Fruit fly (Drosophila melanogaster) whole organism, embryonic: ENCODE measurements around the gene sws.
A peak's percentile ranks its signal among the peaks of the same experiment; 100 is the strongest.

ENCODE experiments used
- Adf1 ChIP-seq: fragments of 200-800 bp; sonication (Bioruptor generic); IDR thresholded peaks from 2 replicates; pipeline ENCODE4 v1.3.6; 2022; ENCODE audit warnings: missing biosample characterization, missing genetic modification characterization
- BEAF-32 ChIP-seq: fragments of 200-800 bp; sonication (Bioruptor generic); optimal IDR thresholded peaks from 3 replicates; lab custom pipeline; 2017; ENCODE audit warnings: missing biosample characterization, missing genetic modification characterization, mild to moderate bottlenecking, moderate library complexity, missing genetic modification reagents
- BtbVII ChIP-seq: fragments of 200-800 bp; sonication (Bioruptor generic); optimal IDR thresholded peaks from 3 replicates; lab custom pipeline; 2017; ENCODE audit warnings: missing biosample characterization, mild to moderate bottlenecking, missing genetic modification characterization
- CG10267 ChIP-seq: fragments of 200-800 bp; sonication (Bioruptor generic); optimal IDR thresholded peaks from 2 replicates; lab custom pipeline; 2018; ENCODE audit warnings: missing biosample characterization, mild to moderate bottlenecking, missing genetic modification characterization, moderate library complexity
- CG10431 ChIP-seq: fragments of 200-800 bp; sonication (Bioruptor generic); optimal IDR thresholded peaks from 3 replicates; lab custom pipeline; 2018; ENCODE audit warnings: missing biosample characterization, mild to moderate bottlenecking, missing genetic modification characterization
- CG11093 ChIP-seq: fragments of 200-800 bp; sonication (Bioruptor generic); IDR thresholded peaks from 3 replicates; pipeline ENCODE4 v1.3.6; 2022; ENCODE audit warnings: missing biosample characterization, missing genetic modification characterization
- CG13424 ChIP-seq: fragments of 200-800 bp; sonication (Bioruptor generic); optimal IDR thresholded peaks from 2 replicates; lab custom pipeline; 2019; ENCODE audit warnings: missing biosample characterization, mild to moderate bottlenecking, missing genetic modification characterization, moderate library complexity
- CG14014 ChIP-seq: fragments of 200-800 bp; sonication (Bioruptor generic); IDR thresholded peaks from 2 replicates; pipeline ENCODE4 v1.3.6; 2022; ENCODE audit warnings: missing biosample characterization, missing genetic modification characterization
- CG14710 ChIP-seq: fragments of 200-800 bp; sonication (Bioruptor generic); optimal IDR thresholded peaks from 3 replicates; lab custom pipeline; 2019; ENCODE audit warnings: missing biosample characterization, mild to moderate bottlenecking, missing genetic modification characterization, moderate library complexity
- CG15269 ChIP-seq: fragments of 200-800 bp; sonication (Bioruptor generic); optimal IDR thresholded peaks from 2 replicates; lab custom pipeline; 2018; ENCODE audit warnings: missing biosample characterization, mild to moderate bottlenecking, missing genetic modification characterization, moderate library complexity
- CG15479 ChIP-seq: fragments of 200-800 bp; sonication (Bioruptor generic); optimal IDR thresholded peaks from 3 replicates; lab custom pipeline; 2019; ENCODE audit warnings: missing biosample characterization, mild to moderate bottlenecking, missing genetic modification characterization, moderate library complexity
- CG15514 ChIP-seq: fragments of 200-800 bp; sonication (Bioruptor generic); optimal IDR thresholded peaks from 3 replicates; lab custom pipeline; 2017; ENCODE audit warnings: missing biosample characterization, missing genetic modification characterization, mild to moderate bottlenecking, moderate library complexity, missing genetic modification reagents
- CG1647 ChIP-seq: fragments of 200-800 bp; sonication (Bioruptor generic); optimal IDR thresholded peaks from 3 replicates; lab custom pipeline; 2016; ENCODE audit warnings: missing biosample characterization, missing genetic modification characterization
- CG16779 ChIP-seq: fragments of 200-800 bp; sonication (Bioruptor generic); IDR thresholded peaks from 2 replicates; pipeline ENCODE4 v1.3.6; 2022; ENCODE audit warnings: missing biosample characterization, missing genetic modification characterization
- CG18262 ChIP-seq: fragments of 200-800 bp; optimal IDR thresholded peaks from 3 replicates; lab custom pipeline; 2019; ENCODE audit warnings: missing biosample characterization, mild to moderate bottlenecking, missing genetic modification characterization, moderate library complexity
- CG18599 ChIP-seq: fragments of 200-800 bp; sonication (Bioruptor generic); optimal IDR thresholded peaks from 3 replicates; lab custom pipeline; 2017; ENCODE audit warnings: missing biosample characterization, missing genetic modification characterization, mild to moderate bottlenecking, moderate library complexity, missing genetic modification reagents
- CG2120 ChIP-seq: fragments of 200-800 bp; sonication (Bioruptor generic); optimal IDR thresholded peaks from 3 replicates; lab custom pipeline; 2016; ENCODE audit warnings: missing biosample characterization, missing genetic modification characterization
- CG2712 ChIP-seq: fragments of 200-800 bp; optimal IDR thresholded peaks from 3 replicates; lab custom pipeline; 2019; ENCODE audit warnings: missing biosample characterization, mild to moderate bottlenecking, missing genetic modification characterization, moderate library complexity
- CG30431 ChIP-seq: fragments of 200-800 bp; sonication (Bioruptor generic); optimal IDR thresholded peaks from 2 replicates; lab custom pipeline; 2017; ENCODE audit warnings: missing biosample characterization, missing genetic modification characterization
- CG34376 ChIP-seq: fragments of 200-800 bp; sonication (Bioruptor generic); optimal IDR thresholded peaks from 2 replicates; lab custom pipeline; 2018; ENCODE audit warnings: missing biosample characterization, mild to moderate bottlenecking, missing genetic modification characterization
- CG4328 ChIP-seq: fragments of 200-800 bp; sonication (Bioruptor generic); optimal IDR thresholded peaks from 3 replicates; lab custom pipeline; 2017; ENCODE audit warnings: missing biosample characterization, missing genetic modification reagents, missing genetic modification characterization
- CG6175 ChIP-seq: fragments of 200-800 bp; sonication (Bioruptor generic); IDR thresholded peaks from 3 replicates; pipeline ENCODE4 v1.3.6; 2022; ENCODE audit warnings: missing biosample characterization, missing genetic modification characterization
- CG6791 ChIP-seq: fragments of 200-800 bp; sonication (Bioruptor generic); IDR thresholded peaks from 3 replicates; pipeline ENCODE4 v1.3.6; 2022; ENCODE audit warnings: missing biosample characterization, missing genetic modification characterization; ENCODE audit not compliant: partially characterized antibody
- CG6854 ChIP-seq: fragments of 200-800 bp; sonication (Bioruptor generic); optimal IDR thresholded peaks from 3 replicates; lab custom pipeline; 2017; ENCODE audit warnings: missing biosample characterization, mild to moderate bottlenecking, missing genetic modification characterization
- CG7963 ChIP-seq: fragments of 200-800 bp; sonication (Bioruptor generic); IDR thresholded peaks from 3 replicates; pipeline ENCODE4 v1.3.6; 2022; ENCODE audit warnings: missing biosample characterization, missing genetic modification characterization; ENCODE audit not compliant: partially characterized antibody
- CG8290 ChIP-seq, 3 experiments: fragments of 200-800 bp; sonication (Bioruptor generic); optimal IDR thresholded peaks; 2 replicates each; lab custom pipeline; 2016 to 2019; ENCODE audit warnings: missing biosample characterization in 3 of 3, missing genetic modification characterization in 3 of 3, mild to moderate bottlenecking in 2 of 3, moderate library complexity in 1 of 3
- Camta ChIP-seq: fragments of 200-800 bp; sonication (Bioruptor generic); optimal IDR thresholded peaks from 2 replicates; lab custom pipeline; 2016; ENCODE audit warnings: missing biosample characterization, missing genetic modification characterization
- Chrac-16 ChIP-seq: fragments of 200-800 bp; sonication (Bioruptor generic); optimal IDR thresholded peaks from 3 replicates; lab custom pipeline; 2016; ENCODE audit warnings: missing biosample characterization, missing genetic modification characterization
- Doc2 ChIP-seq: fragments of 200-800 bp; sonication (Bioruptor generic); IDR thresholded peaks from 2 replicates; pipeline ENCODE4 v1.3.6; 2022; ENCODE audit warnings: missing biosample characterization, missing genetic modification characterization
- Doc3 ChIP-seq: fragments of 200-800 bp; sonication (Bioruptor generic); IDR thresholded peaks from 3 replicates; pipeline ENCODE4 v1.3.6; 2022; ENCODE audit warnings: missing biosample characterization, missing genetic modification characterization; ENCODE audit not compliant: partially characterized antibody
- E2f1 ChIP-seq: fragments of 200-800 bp; sonication (Bioruptor generic); IDR thresholded peaks from 2 replicates; pipeline ENCODE4 v1.3.6; 2022; ENCODE audit warnings: missing biosample characterization, missing genetic modification characterization
- Fer1 ChIP-seq: fragments of 200-800 bp; sonication (Bioruptor generic); optimal IDR thresholded peaks from 2 replicates; lab custom pipeline; 2017; ENCODE audit warnings: missing biosample characterization, mild to moderate bottlenecking, missing genetic modification characterization
- MESR4 ChIP-seq: fragments of 200-800 bp; sonication (Bioruptor generic); optimal IDR thresholded peaks from 2 replicates; lab custom pipeline; 2018; ENCODE audit warnings: missing biosample characterization, mild to moderate bottlenecking, missing genetic modification characterization, moderate library complexity
- Ravus ChIP-seq: fragments of 200-800 bp; sonication (Bioruptor generic); IDR thresholded peaks from 2 replicates; pipeline ENCODE4 v1.3.6; 2022; ENCODE audit warnings: missing biosample characterization, missing genetic modification characterization
- amos ChIP-seq: fragments of 200-800 bp; sonication (Bioruptor generic); IDR thresholded peaks from 2 replicates; pipeline ENCODE4 v1.3.6; 2022; ENCODE audit warnings: missing biosample characterization, missing genetic modification characterization; ENCODE audit not compliant: partially characterized antibody
- chif ChIP-seq, 2 experiments: fragments of 200-800 bp; sonication (Bioruptor generic); optimal IDR thresholded peaks; 3 replicates each; lab custom pipeline; 2016; ENCODE audit warnings: missing biosample characterization in 2 of 2, missing genetic modification characterization in 2 of 2
- chinmo ChIP-seq: fragments of 200-800 bp; sonication (Bioruptor generic); IDR thresholded peaks from 4 replicates; pipeline ENCODE4 v1.3.6; 2022; ENCODE audit warnings: missing biosample characterization, missing genetic modification characterization; ENCODE audit not compliant: partially characterized antibody
- emc ChIP-seq: fragments of 200-800 bp; sonication (Bioruptor generic); optimal IDR thresholded peaks from 2 replicates; lab custom pipeline; 2016; ENCODE audit warnings: missing biosample characterization, missing genetic modification characterization
- fd102C ChIP-seq: fragments of 200-800 bp; sonication (Bioruptor generic); optimal IDR thresholded peaks from 2 replicates; lab custom pipeline; 2018; ENCODE audit warnings: missing biosample characterization, mild to moderate bottlenecking, missing genetic modification characterization, moderate library complexity
- h ChIP-seq: fragments of >200 bp; optimal IDR thresholded peaks from 2 replicates; lab custom pipeline; 2017
- kni ChIP-seq: fragments of 200-800 bp; sonication (Bioruptor generic); optimal IDR thresholded peaks from 3 replicates; lab custom pipeline; 2017; ENCODE audit warnings: mild to moderate bottlenecking, missing biosample characterization, missing genetic modification reagents, missing genetic modification characterization
- lov ChIP-seq, 2 experiments: fragments of 200-800 bp in 1 of 2; fragments of >200 bp in 1 of 2; sonication (Bioruptor generic) in 1 of 2; IDR thresholded peaks in 1 of 2; optimal IDR thresholded peaks in 1 of 2; 2 replicates in 1 of 2; 3 replicates in 1 of 2; pipeline versions ENCODE4 v1.3.6 to Lab custom; 2017 to 2022; ENCODE audit warnings: missing biosample characterization in 1 of 2, missing genetic modification characterization in 1 of 2
- nerfin-2 ChIP-seq: fragments of 200-800 bp; sonication (Bioruptor generic); IDR thresholded peaks from 2 replicates; pipeline ENCODE4 v1.3.6; 2022; ENCODE audit warnings: missing biosample characterization, missing genetic modification characterization; ENCODE audit not compliant: partially characterized antibody
- oc ChIP-seq: fragments of 200-800 bp; sonication (Bioruptor generic); optimal IDR thresholded peaks from 2 replicates; lab custom pipeline; 2018; ENCODE audit warnings: missing biosample characterization, mild to moderate bottlenecking, missing genetic modification characterization, moderate library complexity
- row ChIP-seq: fragments of 200-800 bp; sonication (Bioruptor generic); IDR thresholded peaks from 3 replicates; pipeline ENCODE4 v1.3.6; 2022; ENCODE audit warnings: missing biosample characterization, missing genetic modification characterization
- run ChIP-seq: fragments of 200-800 bp; sonication (Bioruptor generic); optimal IDR thresholded peaks from 3 replicates; lab custom pipeline; 2018; ENCODE audit warnings: missing biosample characterization, mild to moderate bottlenecking, missing genetic modification characterization
- sens ChIP-seq: fragments of 200-800 bp; sonication (Bioruptor generic); peaks from one replicate; lab custom pipeline; 2016; ENCODE audit warnings: missing biosample characterization, missing genetic modification characterization
- seq ChIP-seq: fragments of 200-800 bp; sonication (Bioruptor generic); IDR thresholded peaks from 2 replicates; pipeline ENCODE4 v1.3.6; 2022; ENCODE audit warnings: missing biosample characterization, missing genetic modification characterization
- sqz ChIP-seq: fragments of 200-800 bp; sonication (Bioruptor generic); optimal IDR thresholded peaks from 3 replicates; lab custom pipeline; 2018; ENCODE audit warnings: missing biosample characterization, mild to moderate bottlenecking, missing genetic modification characterization

Gene sws

dm6 chrX:7946858-7947313 is 21.1 kb downstream of the sws start, which contains the start of gene orion (continued):
- no peak for TF ChIP-seq chif (GFP tag; optimal IDR thresholded peaks at IDR 0.05; lab: Kevin White, UChicago)
- peak; percentile 78 for TF ChIP-seq Doc3 (GFP tag; lab: Robert Waterston, UW)
- TF ChIP-seq lov (optimal IDR thresholded peaks at IDR 0.05; lab: Kevin White, UChicago): no peak
- 0 out of 3 replicates have a peak, but pooled peaks have one; percentile 24 for TF ChIP-seq lov (GFP tag; IDR thresholded peaks at IDR 0.05; lab: Robert Waterston, UW)
- peak; percentile 27 for TF ChIP-seq CG13424 (tag; lab: Kevin White, UChicago)
- no peak for TF ChIP-seq run (tag; lab: Kevin White, UChicago)
- TF ChIP-seq CG10431: peak; percentile 0
- no peak for TF ChIP-seq oc (tag; lab: Kevin White, UChicago)
- peak; percentile 56; the same call in 2 of the 3 replicates for TF ChIP-seq CG7963
- TF ChIP-seq CG1647: no peak
- no peak for TF ChIP-seq CG4328 (GFP tag; lab: Kevin White, UChicago)
- peak; percentile 75 for TF ChIP-seq amos (GFP tag; lab: Robert Waterston, UW)
- TF ChIP-seq CG18599 (GFP tag; lab: Kevin White, UChicago): peak; percentile 40
- TF ChIP-seq Chrac-16 (GFP tag; lab: Kevin White, UChicago): no peak
- peak; percentile 85 for TF ChIP-seq CG6791 (GFP tag; lab: Robert Waterston, UW)
- no peak for TF ChIP-seq CG16779 (GFP tag; lab: Robert Waterston, UW)
- peak; percentile 84 for TF ChIP-seq sens (GFP tag; lab: Kevin White, UChicago)
- peak; percentile 55 for TF ChIP-seq CG15514 (GFP tag; lab: Kevin White, UChicago)
- TF ChIP-seq seq: no peak
- no peak for TF ChIP-seq CG11093 (GFP tag; lab: Robert Waterston, UW)
- TF ChIP-seq sqz (GFP tag; lab: Kevin White, UChicago): peak; percentile 58
- peak; percentile 28 for TF ChIP-seq CG2120 (GFP tag; lab: Kevin White, UChicago)
- no peak for TF ChIP-seq E2f1 (GFP tag; lab: Robert Waterston, UW)
- no peak for TF ChIP-seq CG6175 (GFP tag; lab: Robert Waterston, UW)
- TF ChIP-seq CG2712 (tag; lab: Kevin White, UChicago): peak; percentile 26
- TF ChIP-seq BtbVII: peak; percentile 39
- TF ChIP-seq emc (GFP tag; lab: Kevin White, UChicago): no peak
- TF ChIP-seq BEAF-32 (GFP tag; lab: Kevin White, UChicago): peak; percentile 65
- no peak for TF ChIP-seq h (lab: Kevin White, UChicago)
- peak; percentile 60 for TF ChIP-seq CG34376
- peak; percentile 59 for TF ChIP-seq nerfin-2 (GFP tag; lab: Robert Waterston, UW)
- peak; percentile 52 for TF ChIP-seq kni (GFP tag; lab: Kevin White, UChicago)
- TF ChIP-seq CG6854 (GFP tag; lab: Kevin White, UChicago): no peak
- no peak for TF ChIP-seq Camta
- TF ChIP-seq CG14710: peak; percentile 2
- TF ChIP-seq CG15479 (GFP tag; lab: Kevin White, UChicago): no peak
- TF ChIP-seq CG30431 (GFP tag; lab: Kevin White, UChicago): no peak
- peak; percentile 22; the same call in 1 of the 2 replicates for TF ChIP-seq CG14014 (GFP tag; lab: Robert Waterston, UW)
- no peak for TF ChIP-seq CG15269 (tag; lab: Kevin White, UChicago)
- TF ChIP-seq MESR4 (GFP tag; lab: Kevin White, UChicago): peak; percentile 22
- TF ChIP-seq CG10267: peak; percentile 21
- TF ChIP-seq Adf1 (GFP tag; lab: Robert Waterston, UW): peak; percentile 49; the same call in 1 of the 2 replicates
- no peak for TF ChIP-seq Doc2
- TF ChIP-seq CG8290 (GFP tag; optimal IDR thresholded peaks at IDR 0.05; lab: Kevin White, UChicago): peak; percentile 47
- no peak for TF ChIP-seq CG8290 (tag; optimal IDR thresholded peaks at IDR 0.05; lab: Kevin White, UChicago)
- TF ChIP-seq fd102C (GFP tag; lab: Kevin White, UChicago): no peak
- peak; percentile 58 for TF ChIP-seq Fer1
- TF ChIP-seq CG18262 (tag; lab: Kevin White, UChicago): peak; percentile 19
- no peak for TF ChIP-seq Ravus (GFP tag; lab: Robert Waterston, UW)
- peak; percentile 61 for TF ChIP-seq row (GFP tag; lab: Robert Waterston, UW)
- peak; percentile 90 for TF ChIP-seq chinmo
